Worm (Caenorhabditis elegans) whole organism, mixed stage, embryonic: ENCODE measurements around the gene F46C5.1.

Experiments
- M03D4.4 ChIP-seq: sonication (generic microtip); optimal IDR thresholded peaks from 2 replicates; lab custom pipeline; 2017; ENCODE audit warnings: mild to moderate bottlenecking, missing genetic modification characterization, missing compliant biosample characterization
- bed-3 ChIP-seq: fragments of 200-800 bp; sonication (Bioruptor generic); optimal IDR thresholded peaks from 3 replicates; lab custom pipeline; 2018; ENCODE audit warnings: mild to moderate bottlenecking, missing genetic modification characterization, moderate library complexity, missing compliant biosample characterization
- blmp-1 ChIP-seq: fragments of 150-350 bp; optimal IDR thresholded peaks from 2 replicates; lab custom pipeline; 2014; ENCODE audit warnings: missing biosample characterization, missing genetic modification characterization
- ceh-39 ChIP-seq: fragments of 150-350 bp; optimal IDR thresholded peaks from 2 replicates; lab custom pipeline; 2014; ENCODE audit warnings: missing biosample characterization, missing genetic modification characterization
- ceh-43 ChIP-seq: fragments of 200-800 bp; sonication (Bioruptor generic); optimal IDR thresholded peaks from 2 replicates; lab custom pipeline; 2018; ENCODE audit warnings: mild to moderate bottlenecking, missing genetic modification characterization, moderate library complexity, missing compliant biosample characterization
- ces-1 ChIP-seq: fragments of 150-350 bp; optimal IDR thresholded peaks from 2 replicates; lab custom pipeline; 2014; ENCODE audit warnings: missing biosample characterization, missing genetic modification reagents, missing genetic modification characterization
- drap-1 ChIP-seq: fragments of 200-800 bp; sonication (Bioruptor generic); optimal IDR thresholded peaks from 3 replicates; lab custom pipeline; 2018; ENCODE audit warnings: mild to moderate bottlenecking, missing genetic modification characterization, missing compliant biosample characterization
- elt-1 ChIP-seq: sonication (generic microtip); optimal IDR thresholded peaks from 2 replicates; lab custom pipeline; 2017; ENCODE audit warnings: missing genetic modification characterization, mild to moderate bottlenecking, missing compliant biosample characterization, antibody characterized with exemption, moderate library complexity, borderline replicate concordance; ENCODE audit not compliant: insufficient read depth
- elt-3 ChIP-seq: fragments of 150-350 bp; optimal IDR thresholded peaks from 2 replicates; lab custom pipeline; 2014; ENCODE audit warnings: missing biosample characterization, missing genetic modification characterization
- ham-2 ChIP-seq: fragments of 200-800 bp; sonication (Bioruptor generic); optimal IDR thresholded peaks from 2 replicates; lab custom pipeline; 2018; ENCODE audit warnings: mild to moderate bottlenecking, missing genetic modification characterization, missing compliant biosample characterization
- hlh-1 ChIP-seq: fragments of 150-350 bp; optimal IDR thresholded peaks from 2 replicates; lab custom pipeline; 2014; ENCODE audit warnings: missing biosample characterization, missing genetic modification reagents, missing genetic modification characterization
- lin-13 ChIP-seq: fragments of 150-350 bp; optimal IDR thresholded peaks from 2 replicates; lab custom pipeline; 2014; ENCODE audit warnings: missing biosample characterization, missing genetic modification characterization
- lin-32 ChIP-seq: fragments of 200-800 bp; sonication (Bioruptor generic); optimal IDR thresholded peaks from 2 replicates; lab custom pipeline; 2018; ENCODE audit warnings: mild to moderate bottlenecking, missing genetic modification characterization, missing compliant biosample characterization
- lsy-2 ChIP-seq: fragments of 150-350 bp; optimal IDR thresholded peaks from 2 replicates; lab custom pipeline; 2014; ENCODE audit warnings: missing biosample characterization, missing genetic modification characterization
- mep-1 ChIP-seq: fragments of 150-350 bp; optimal IDR thresholded peaks from 2 replicates; lab custom pipeline; 2017; ENCODE audit warnings: missing biosample characterization, missing genetic modification reagents, missing genetic modification characterization, inconsistent platforms
- nhr-12 ChIP-seq: fragments of 150-350 bp; optimal IDR thresholded peaks from 2 replicates; lab custom pipeline; 2014; ENCODE audit warnings: missing biosample characterization, missing genetic modification characterization
- nhr-2 ChIP-seq: fragments of 150-350 bp; optimal IDR thresholded peaks from 2 replicates; lab custom pipeline; 2014; ENCODE audit warnings: missing biosample characterization, missing genetic modification characterization
- nhr-237 ChIP-seq: fragments of 150-350 bp; optimal IDR thresholded peaks from 2 replicates; lab custom pipeline; 2014; ENCODE audit warnings: missing biosample characterization, missing genetic modification characterization
- nhr-28 ChIP-seq: fragments of 150-350 bp; optimal IDR thresholded peaks from 2 replicates; lab custom pipeline; 2014; ENCODE audit warnings: missing biosample characterization, missing genetic modification characterization
- nhr-76 ChIP-seq: sonication (generic microtip); optimal IDR thresholded peaks from 2 replicates; lab custom pipeline; 2017; ENCODE audit warnings: missing biosample characterization, missing genetic modification characterization
- sem-2 ChIP-seq: fragments of 200-800 bp; sonication (Bioruptor generic); optimal IDR thresholded peaks from 2 replicates; lab custom pipeline; 2018; ENCODE audit warnings: mild to moderate bottlenecking, missing genetic modification characterization, missing compliant biosample characterization
- snpc-4 ChIP-seq: fragments of 150-350 bp; optimal IDR thresholded peaks from 2 replicates; lab custom pipeline; 2014; ENCODE audit warnings: missing biosample characterization, missing genetic modification characterization
- sptf-1 ChIP-seq: sonication (generic microtip); optimal IDR thresholded peaks from 2 replicates; lab custom pipeline; 2017; ENCODE audit warnings: mild to moderate bottlenecking, missing genetic modification characterization, moderate library complexity, missing compliant biosample characterization
- tbx-8 ChIP-seq: fragments of 200-800 bp; sonication (Bioruptor generic); optimal IDR thresholded peaks from 2 replicates; lab custom pipeline; 2018; ENCODE audit warnings: mild to moderate bottlenecking, missing genetic modification characterization, moderate library complexity, missing compliant biosample characterization
- unc-120 ChIP-seq: sonication (generic microtip); optimal IDR thresholded peaks from 2 replicates; lab custom pipeline; 2017; ENCODE audit warnings: missing genetic modification characterization, missing compliant biosample characterization; ENCODE audit not compliant: poor library complexity, severe bottlenecking
- unc-39 ChIP-seq: fragments of 150-350 bp; optimal IDR thresholded peaks from 2 replicates; lab custom pipeline; 2014; ENCODE audit warnings: missing biosample characterization, missing genetic modification characterization
- unc-62 ChIP-seq: fragments of 150-350 bp; optimal IDR thresholded peaks from 2 replicates; lab custom pipeline; 2014; ENCODE audit warnings: missing biosample characterization, missing genetic modification reagents, missing genetic modification characterization
- zip-8 ChIP-seq: fragments of 150-350 bp; optimal IDR thresholded peaks from 2 replicates; lab custom pipeline; 2014; ENCODE audit warnings: missing biosample characterization, missing genetic modification characterization
- ztf-11 ChIP-seq: fragments of 150-350 bp; optimal IDR thresholded peaks from 2 replicates; lab custom pipeline; 2014; ENCODE audit warnings: missing biosample characterization, missing genetic modification characterization

F46C5.1 gene

DNA sequence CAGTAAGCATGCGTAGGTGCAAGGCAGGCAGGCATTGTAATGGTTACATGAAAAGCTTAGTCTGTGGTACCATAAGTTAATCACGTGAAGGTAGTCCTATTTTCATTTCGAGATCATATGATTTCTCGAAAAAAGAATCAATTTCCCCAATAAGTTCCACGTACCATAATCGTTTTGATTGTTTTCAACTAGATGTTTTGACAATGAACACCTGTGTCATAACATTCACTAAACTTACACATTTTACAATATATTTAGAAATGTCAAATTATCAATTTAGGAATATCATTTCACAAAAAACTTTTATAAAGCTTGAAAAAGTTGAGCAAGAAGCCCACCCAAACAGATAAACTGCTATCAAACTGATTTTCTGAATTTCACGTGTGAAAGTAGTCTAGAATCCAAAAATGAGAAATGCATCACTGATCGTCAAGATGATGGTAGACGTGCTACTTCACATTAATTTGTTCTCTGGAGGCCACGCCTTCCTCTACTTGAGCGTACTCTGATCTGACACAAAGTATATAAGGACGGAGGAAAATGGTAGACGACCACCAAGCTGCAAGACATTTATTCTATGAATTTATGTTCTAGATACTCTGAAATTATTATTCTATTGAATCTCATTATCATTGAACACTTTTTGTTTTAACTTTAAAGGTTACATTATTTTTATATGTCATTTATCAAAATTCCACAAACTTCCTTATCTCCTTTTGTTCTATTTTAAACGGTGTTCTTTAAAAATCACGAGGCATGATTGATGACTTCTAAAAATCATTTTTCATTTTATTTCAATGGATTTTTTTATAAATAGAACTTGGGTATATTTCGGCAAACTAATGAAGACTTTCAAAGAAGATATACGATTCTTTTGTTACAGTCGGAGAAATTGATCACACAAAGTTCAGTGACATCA lies 1.8 kb downstream of the F46C5.1 start, which contains the start of gene F46C5.10:
Gene F46C5.10 (minus strand): TSS at position 51 of the 919 bp plus-strand sequence.
- no peak for TF ChIP-seq ceh-43
- no peak for TF ChIP-seq snpc-4 (tag; lab: Kevin White, UChicago)
- no peak for TF ChIP-seq ham-2 (GFP tag; lab: Kevin White, UChicago)
- TF ChIP-seq ces-1 (GFP tag; lab: Kevin White, UChicago) = no peak
- TF ChIP-seq unc-120 (tag; lab: Kevin White, UChicago) = no peak
- TF ChIP-seq nhr-2 = no peak
- no peak for TF ChIP-seq blmp-1 (tag; lab: Kevin White, UChicago)
- TF ChIP-seq bed-3 (GFP tag; lab: Kevin White, UChicago) = no peak
- no peak for TF ChIP-seq lin-13
- no peak for TF ChIP-seq drap-1 (GFP tag; lab: Kevin White, UChicago)
- no peak for TF ChIP-seq ceh-39 (tag; lab: Kevin White, UChicago)
- TF ChIP-seq elt-3 (tag; lab: Kevin White, UChicago) = no peak
- no peak for TF ChIP-seq tbx-8 (GFP tag; lab: Kevin White, UChicago)
- TF ChIP-seq hlh-1 (tag; lab: Kevin White, UChicago) = no peak
- no peak for TF ChIP-seq unc-39 (tag; lab: Kevin White, UChicago)
- TF ChIP-seq unc-62 = no peak
- TF ChIP-seq lin-32 (GFP tag; lab: Kevin White, UChicago) = no peak
- TF ChIP-seq nhr-12 (tag; lab: Kevin White, UChicago) = no peak
- TF ChIP-seq nhr-76 (tag; lab: Kevin White, UChicago) = no peak

- TF ChIP-seq sem-2 (GFP tag; lab: Kevin White, UChicago) (no peak), tbx-8 (GFP tag; lab: Kevin White, UChicago) (no peak), ceh-43 (no peak), sptf-1 (tag; lab: Kevin White, UChicago) (no peak), lin-32 (GFP tag; lab: Kevin White, UChicago) (no peak), blmp-1 (tag; lab: Kevin White, UChicago) (no peak), ztf-11 (tag; lab: Kevin White, UChicago) (no peak), hlh-1 (tag; lab: Kevin White, UChicago) (no peak), zip-8 (tag; lab: Kevin White, UChicago) (no peak), bed-3 (GFP tag; lab: Kevin White, UChicago) (no peak)
Observed at ce11 chrII:8818257-8818656, 2.7 kb downstream of the F46C5.1 start.

- TF ChIP-seq ceh-43 (no peak), M03D4.4 (no peak), unc-120 (tag; lab: Kevin White, UChicago) (no peak), zip-8 (tag; lab: Kevin White, UChicago) (no peak), elt-1 (no peak), nhr-237 (tag; lab: Kevin White, UChicago) (no peak), nhr-76 (tag; lab: Kevin White, UChicago) (no peak), unc-39 (tag; lab: Kevin White, UChicago) (no peak), ceh-39 (tag; lab: Kevin White, UChicago) (no peak), ces-1 (GFP tag; lab: Kevin White, UChicago) (no peak), lin-32 (GFP tag; lab: Kevin White, UChicago) (no peak), elt-3 (tag; lab: Kevin White, UChicago) (no peak), bed-3 (GFP tag; lab: Kevin White, UChicago) (no peak), tbx-8 (GFP tag; lab: Kevin White, UChicago) (no peak), nhr-28 (no peak)
Observed at ce11 chrII:8817225-8817624, 3.8 kb downstream of the F46C5.1 start.

DNA sequence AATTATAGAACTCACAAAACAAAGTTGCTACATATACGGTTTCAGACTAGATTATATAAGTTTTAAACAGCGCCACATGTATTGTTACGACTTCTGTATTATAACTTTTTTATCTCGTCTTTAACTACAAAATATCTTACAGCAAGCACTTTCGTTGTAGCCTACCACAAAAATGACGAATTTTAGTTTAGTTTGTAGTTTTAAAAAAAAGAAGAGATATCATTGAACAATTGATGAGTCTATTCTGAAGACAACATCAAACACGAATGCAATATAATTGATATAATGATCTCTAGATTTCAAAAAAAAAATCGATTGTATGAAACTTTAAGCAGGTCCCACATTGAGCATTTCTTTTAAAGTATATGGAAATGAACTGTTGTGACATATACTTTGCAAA lies 6.8 kb downstream of the F46C5.1 start:
- TF ChIP-seq nhr-12 (tag; lab: Kevin White, UChicago) (no peak), unc-39 (tag; lab: Kevin White, UChicago) (no peak), drap-1 (GFP tag; lab: Kevin White, UChicago) (no peak), lin-32 (GFP tag; lab: Kevin White, UChicago) (no peak), nhr-237 (tag; lab: Kevin White, UChicago) (no peak), elt-3 (tag; lab: Kevin White, UChicago) (no peak), lsy-2 (tag; lab: Kevin White, UChicago) (no peak), blmp-1 (tag; lab: Kevin White, UChicago) (no peak)

DNA sequence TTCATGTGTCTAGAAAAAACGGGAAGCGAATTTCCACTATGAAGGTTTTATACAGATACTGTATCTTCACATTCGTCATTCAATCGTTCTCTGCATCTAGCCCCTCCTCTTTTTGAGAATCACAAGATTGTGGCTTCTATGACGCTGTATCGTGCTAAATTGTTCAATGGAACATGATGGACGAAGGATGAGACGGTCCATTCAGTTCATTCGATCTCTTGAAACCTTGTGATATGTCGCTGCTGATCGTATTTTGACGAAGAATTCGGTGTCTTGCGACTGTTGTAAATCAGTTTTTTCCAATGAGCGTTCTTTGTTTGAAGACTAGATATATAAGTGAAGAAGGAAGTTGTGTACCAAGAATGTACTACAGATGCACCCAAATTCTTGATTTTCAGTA lies 7.3 kb downstream of the F46C5.1 start:
- TF ChIP-seq sem-2 (GFP tag; lab: Kevin White, UChicago) (no peak), unc-39 (tag; lab: Kevin White, UChicago) (no peak), ham-2 (GFP tag; lab: Kevin White, UChicago) (no peak), snpc-4 (tag; lab: Kevin White, UChicago) (no peak), M03D4.4 (no peak), bed-3 (GFP tag; lab: Kevin White, UChicago) (no peak), mep-1 (no peak)
